Worm (Caenorhabditis elegans) whole organism, young adult: ENCODE data around the gene F11E6.11.

Source experiments
- C17E4.6 ChIP-seq: fragments of 200-800 bp; sonication (Bioruptor generic); IDR thresholded peaks from 2 replicates; pipeline ENCODE4 v1.3.6; 2022; ENCODE audit warnings: missing genetic modification reagents, missing genetic modification characterization, missing compliant biosample characterization
- D2030.7 ChIP-seq: fragments of 200-800 bp; sonication (Bioruptor generic); IDR thresholded peaks from 2 replicates; pipeline ENCODE4 v1.3.6; 2022; ENCODE audit warnings: missing genetic modification reagents, missing genetic modification characterization, missing compliant biosample characterization
- F10E7.11 ChIP-seq: sonication (generic microtip); optimal IDR thresholded peaks from 2 replicates; lab custom pipeline; 2017; ENCODE audit warnings: mild to moderate bottlenecking, missing genetic modification characterization, moderate library complexity, missing compliant biosample characterization
- F33H1.4 ChIP-seq: fragments of 200-800 bp; sonication (Bioruptor generic); IDR thresholded peaks from 2 replicates; pipeline ENCODE4 v1.3.6; 2022; ENCODE audit warnings: missing genetic modification reagents, missing genetic modification characterization, missing compliant biosample characterization
- F55B11.4 ChIP-seq: sonication (generic microtip); optimal IDR thresholded peaks from 2 replicates; lab custom pipeline; 2016; ENCODE audit warnings: missing compliant biosample characterization, missing genetic modification characterization, borderline replicate concordance; ENCODE audit not compliant: insufficient read depth
- K12H6.12 ChIP-seq: fragments of 200-800 bp; sonication (Bioruptor generic); optimal IDR thresholded peaks from 2 replicates; lab custom pipeline; 2018; ENCODE audit warnings: mild to moderate bottlenecking, missing genetic modification characterization, missing compliant biosample characterization
- Y56A3A.18 ChIP-seq: fragments of 200-800 bp; sonication (Bioruptor generic); IDR thresholded peaks from 2 replicates; pipeline ENCODE4 v1.3.6; 2022; ENCODE audit warnings: missing genetic modification reagents, missing genetic modification characterization, missing compliant biosample characterization
- Y79H2A.3 ChIP-seq: fragments of 200-800 bp; sonication (Bioruptor generic); conservative IDR thresholded peaks from 2 replicates; pipeline ENCODE4 v1.3.6; 2022; ENCODE audit warnings: missing genetic modification reagents, missing genetic modification characterization, missing compliant biosample characterization
- akir-1 ChIP-seq: fragments of 200-800 bp; sonication (Bioruptor generic); optimal IDR thresholded peaks from 2 replicates; lab custom pipeline; 2018; ENCODE audit warnings: mild to moderate bottlenecking, missing genetic modification characterization, moderate library complexity, missing compliant biosample characterization
- ama-1 ChIP-seq, 3 experiments: fragments of 150-350 bp in 1 of 3; sonication (generic microtip) in 2 of 3; optimal IDR thresholded peaks; 2 replicates each; lab custom pipeline; 2014 to 2018; ENCODE audit warnings: missing biosample characterization in 2 of 3, missing genetic modification characterization in 2 of 3, missing genetic modification reagents in 2 of 3
- attf-5 ChIP-seq: fragments of 200-800 bp; sonication (Bioruptor generic); optimal IDR thresholded peaks from 2 replicates; lab custom pipeline; 2018; ENCODE audit warnings: mild to moderate bottlenecking, missing genetic modification characterization, missing compliant biosample characterization
- bed-2 ChIP-seq: fragments of 200-800 bp; sonication (Bioruptor generic); IDR thresholded peaks from 2 replicates; pipeline ENCODE4 v1.3.6; 2022; ENCODE audit warnings: missing genetic modification reagents, missing genetic modification characterization, missing compliant biosample characterization
- ccch-3 ChIP-seq: fragments of 200-800 bp; sonication (Bioruptor generic); optimal IDR thresholded peaks from 2 replicates; lab custom pipeline; 2018; ENCODE audit warnings: mild to moderate bottlenecking, missing genetic modification characterization, missing compliant biosample characterization
- cebp-1 ChIP-seq, 2 experiments: fragments of 200-800 bp in 1 of 2; sonication (Bioruptor generic) in 1 of 2; sonication (generic microtip) in 1 of 2; IDR thresholded peaks in 1 of 2; optimal IDR thresholded peaks in 1 of 2; 2 replicates each; pipeline versions ENCODE4 v1.3.6 to Lab custom; 2017 to 2022; ENCODE audit warnings: missing compliant biosample characterization in 2 of 2, missing genetic modification characterization in 2 of 2, mild to moderate bottlenecking in 1 of 2, missing genetic modification reagents in 1 of 2, moderate library complexity in 1 of 2
- ceh-40 ChIP-seq: fragments of 200-800 bp; sonication (Bioruptor generic); IDR thresholded peaks from 2 replicates; pipeline ENCODE4 v1.3.6; 2022; ENCODE audit warnings: missing genetic modification characterization, missing compliant biosample characterization
- dpl-1 ChIP-seq: fragments of 150-350 bp; optimal IDR thresholded peaks from 2 replicates; lab custom pipeline; 2014; ENCODE audit warnings: missing biosample characterization, missing genetic modification reagents, missing genetic modification characterization
- egl-44 ChIP-seq: fragments of 200-800 bp; sonication (Bioruptor generic); IDR thresholded peaks from 2 replicates; pipeline ENCODE4 v1.3.6; 2022; ENCODE audit warnings: missing genetic modification reagents, missing genetic modification characterization, missing compliant biosample characterization
- egrh-3 ChIP-seq: fragments of 200-800 bp; sonication (Bioruptor generic); IDR thresholded peaks from 2 replicates; pipeline ENCODE4 v1.3.6; 2022; ENCODE audit warnings: missing genetic modification reagents, missing genetic modification characterization, missing compliant biosample characterization
- gei-17 ChIP-seq: fragments of 200-800 bp; sonication (Bioruptor generic); optimal IDR thresholded peaks from 2 replicates; lab custom pipeline; 2018; ENCODE audit warnings: mild to moderate bottlenecking, missing genetic modification characterization, missing compliant biosample characterization
- hlh-12 ChIP-seq: sonication (generic microtip); optimal IDR thresholded peaks from 2 replicates; lab custom pipeline; 2016; ENCODE audit warnings: missing genetic modification characterization, missing compliant biosample characterization
- lin-35 ChIP-seq, 3 experiments: fragments of 150-350 bp in 2 of 3; sonication (generic microtip) in 1 of 3; optimal IDR thresholded peaks; 2 replicates each; lab custom pipeline; 2014 to 2018; ENCODE audit warnings: missing biosample characterization in 3 of 3, missing genetic modification characterization in 3 of 3, missing genetic modification reagents in 3 of 3
- lin-40 ChIP-seq: sonication (generic microtip); optimal IDR thresholded peaks from 2 replicates; lab custom pipeline; 2016; ENCODE audit warnings: missing genetic modification characterization, mild to moderate bottlenecking, missing compliant biosample characterization, missing genotype, missing genetic modification reagents
- madf-3 ChIP-seq: fragments of 200-800 bp; sonication (Bioruptor generic); IDR thresholded peaks from 2 replicates; pipeline ENCODE4 v1.3.6; 2022; ENCODE audit warnings: missing genetic modification reagents, missing genetic modification characterization, missing compliant biosample characterization
- madf-8 ChIP-seq: fragments of 200-800 bp; sonication (Bioruptor generic); conservative IDR thresholded peaks from 2 replicates; pipeline ENCODE4 v1.3.6; 2022; ENCODE audit warnings: missing genetic modification reagents, missing genetic modification characterization, missing compliant biosample characterization
- nfya-1 ChIP-seq: sonication (generic microtip); optimal IDR thresholded peaks from 2 replicates; lab custom pipeline; 2017; ENCODE audit warnings: antibody characterized with exemption, missing compliant biosample characterization, missing genetic modification characterization, borderline replicate concordance; ENCODE audit not compliant: insufficient read depth
- nhr-80 ChIP-seq: sonication (generic microtip); optimal IDR thresholded peaks from 2 replicates; lab custom pipeline; 2016; ENCODE audit warnings: missing genetic modification characterization, missing compliant biosample characterization
- repo-1 ChIP-seq: sonication (generic microtip); optimal IDR thresholded peaks from 2 replicates; lab custom pipeline; 2017; ENCODE audit warnings: mild to moderate bottlenecking, missing genetic modification characterization, missing compliant biosample characterization
- snpc-1.1 ChIP-seq: sonication (generic microtip); optimal IDR thresholded peaks from 2 replicates; lab custom pipeline; 2017; ENCODE audit warnings: missing genetic modification characterization, mild to moderate bottlenecking, missing compliant biosample characterization, antibody characterized with exemption, moderate library complexity, missing genotype, missing genetic modification reagents; ENCODE audit not compliant: insufficient read depth
- snpc-1.3 ChIP-seq: sonication (generic microtip); optimal IDR thresholded peaks from 2 replicates; lab custom pipeline; 2017; ENCODE audit warnings: missing genetic modification characterization, mild to moderate bottlenecking, missing compliant biosample characterization, antibody characterized with exemption, moderate library complexity, missing genotype, missing genetic modification reagents; ENCODE audit not compliant: insufficient read depth
- ztf-18 ChIP-seq: sonication (generic microtip); optimal IDR thresholded peaks from 2 replicates; lab custom pipeline; 2016; ENCODE audit warnings: missing genotype, mild to moderate bottlenecking, missing genetic modification characterization, missing compliant biosample characterization
- ztf-3 ChIP-seq: fragments of 200-800 bp; sonication (Bioruptor generic); optimal IDR thresholded peaks from 2 replicates; lab custom pipeline; 2018; ENCODE audit warnings: mild to moderate bottlenecking, missing genetic modification characterization, missing compliant biosample characterization

Gene F11E6.11

DNA sequence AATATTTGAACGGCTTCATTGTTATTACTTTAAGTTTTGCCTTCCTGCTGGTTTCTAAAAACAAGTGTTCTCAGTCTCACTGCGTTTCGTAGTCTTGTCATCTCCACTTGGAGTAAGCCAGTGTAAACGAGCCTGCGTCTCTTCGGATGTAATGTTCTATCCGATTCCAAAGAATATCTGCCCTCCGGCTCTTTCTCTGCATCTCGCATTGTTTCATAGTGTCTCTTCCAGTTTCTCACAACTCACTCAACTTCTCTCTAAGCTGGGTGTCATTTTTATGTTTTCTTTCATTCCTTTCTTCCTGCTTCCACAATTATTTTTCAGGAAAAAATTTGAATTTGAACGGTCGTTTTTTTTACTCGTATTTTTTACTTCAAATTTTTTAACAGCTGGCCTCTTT lies 15.7 kb upstream of the F11E6.11 start:
- TF ChIP-seq attf-5 (GFP tag; lab: Kevin White, UChicago): no peak
- TF ChIP-seq F55B11.4 (tag; lab: Kevin White, UChicago): no peak
- TF ChIP-seq Y79H2A.3 (GFP tag; lab: Robert Waterston, UW): no peak
- TF ChIP-seq lin-40 (tag; lab: Kevin White, UChicago): no peak
- no peak for TF ChIP-seq snpc-1.1 (tag; lab: Kevin White, UChicago)
- no peak for TF ChIP-seq egl-44 (GFP tag; lab: Robert Waterston, UW)
- TF ChIP-seq ztf-18 (tag; lab: Kevin White, UChicago): no peak
- no peak for TF ChIP-seq snpc-1.3 (tag; lab: Kevin White, UChicago)
- TF ChIP-seq egrh-3 (GFP tag; lab: Robert Waterston, UW): no peak
- TF ChIP-seq akir-1: no peak
- TF ChIP-seq cebp-1 (GFP tag; IDR thresholded peaks at IDR 0.05; lab: Robert Waterston, UW): no peak
- no peak for TF ChIP-seq cebp-1 (tag; optimal IDR thresholded peaks at IDR 0.05; lab: Kevin White, UChicago)
- TF ChIP-seq K12H6.12 (tag; lab: Kevin White, UChicago): no peak
- TF ChIP-seq nfya-1 (tag; lab: Kevin White, UChicago): no peak

DNA sequence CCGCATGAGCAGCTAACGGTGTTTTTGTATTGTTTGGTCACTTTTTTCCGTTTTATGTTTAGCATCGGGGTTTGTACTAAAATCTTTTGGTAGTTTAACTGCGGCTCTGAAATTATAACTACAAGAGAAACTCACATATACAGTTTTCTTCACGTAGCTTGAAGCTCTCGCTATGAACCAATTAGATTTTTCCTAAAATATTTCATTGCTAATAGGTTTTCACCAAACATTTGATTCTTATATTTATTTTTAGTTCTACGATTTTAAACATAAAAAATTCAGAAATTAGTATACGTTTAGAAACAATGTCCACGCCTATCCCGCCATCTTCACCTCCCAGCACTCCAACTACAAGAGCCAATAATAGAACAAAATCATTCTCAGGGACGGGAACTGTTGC lies 15.2 kb upstream of the F11E6.11 start, which contains the start of gene C06A12.3:
TSS of gene C06A12.3 (plus strand) at position 301 of the 400 bp plus-strand sequence.
- TF ChIP-seq D2030.7 (no peak), Y56A3A.18 (no peak), ama-1 (optimal IDR thresholded peaks at IDR 0.05; lab: Kevin White, UChicago) (no peak), ama-1 (GFP tag; optimal IDR thresholded peaks at IDR 0.05; lab: Kevin White, UChicago) (no peak), bed-2 (no peak), madf-3 (GFP tag; lab: Robert Waterston, UW) (no peak), F10E7.11 (tag; lab: Kevin White, UChicago) (no peak), ceh-40 (no peak), repo-1 (tag; lab: Kevin White, UChicago) (no peak), F33H1.4 (GFP tag; lab: Robert Waterston, UW) (no peak), ccch-3 (GFP tag; lab: Kevin White, UChicago) (no peak), lin-35 (GFP tag; optimal IDR thresholded peaks at IDR 0.05; lab: Kevin White, UChicago) (no peak), hlh-12 (tag; lab: Kevin White, UChicago) (no peak)

DNA sequence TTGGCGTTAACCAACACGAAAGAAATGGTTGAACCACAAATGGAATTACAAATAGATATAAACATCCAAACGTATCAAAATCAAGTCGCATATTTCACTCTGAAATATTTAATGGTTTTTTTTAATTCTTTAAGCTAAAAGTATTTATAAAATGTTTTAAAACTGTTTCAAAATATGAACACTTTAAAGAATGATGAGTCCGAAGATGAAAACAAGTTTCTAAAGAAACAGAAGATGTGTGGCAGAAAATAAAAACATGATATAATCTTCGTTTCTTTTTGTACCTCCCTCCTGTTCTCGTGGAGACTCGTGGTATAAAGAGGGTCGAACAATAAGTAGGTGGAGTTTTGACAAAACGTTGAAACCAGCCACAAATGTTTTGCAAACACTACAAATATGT lies 11.3 kb upstream of the F11E6.11 start, which contains the start of gene lact-6:
TSS of gene lact-6 (minus strand) at position 101 of the 400 bp plus-strand sequence.
- TF ChIP-seq gei-17 (GFP tag; lab: Kevin White, UChicago) (no peak), ztf-3 (no peak), dpl-1 (GFP tag; lab: Kevin White, UChicago) (no peak), lin-40 (tag; lab: Kevin White, UChicago) (no peak)

DNA sequence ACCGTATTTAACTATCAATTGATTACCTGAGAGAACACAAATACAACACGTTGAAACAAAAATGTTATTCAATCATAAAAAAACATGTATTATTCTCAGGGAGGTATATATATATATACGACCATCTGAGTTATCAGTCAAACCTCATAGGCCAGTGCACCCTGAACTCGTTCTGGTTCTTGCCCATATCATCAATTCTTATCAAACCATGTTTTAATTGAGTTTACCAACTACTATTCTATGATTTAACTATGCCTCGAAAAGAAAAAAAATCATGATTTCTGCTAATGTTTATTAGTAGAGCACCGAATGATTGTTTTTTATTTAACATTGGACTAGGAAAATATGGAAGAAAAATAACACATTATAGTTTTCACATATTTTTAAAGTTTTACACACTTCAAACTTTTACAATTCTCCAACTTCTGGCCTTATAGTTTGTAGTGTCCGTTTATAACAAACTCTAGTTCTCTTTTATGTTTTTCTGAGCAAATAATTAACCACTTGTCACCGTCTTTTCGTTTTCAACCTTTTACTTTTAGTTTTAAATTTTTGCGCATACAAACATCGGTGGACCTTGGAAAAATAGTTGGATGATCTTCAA lies 10.3 kb upstream of the F11E6.11 start:
- TF ChIP-seq madf-8 (GFP tag; lab: Robert Waterston, UW): no peak
- peak; percentile 56 for TF ChIP-seq nhr-80

DNA sequence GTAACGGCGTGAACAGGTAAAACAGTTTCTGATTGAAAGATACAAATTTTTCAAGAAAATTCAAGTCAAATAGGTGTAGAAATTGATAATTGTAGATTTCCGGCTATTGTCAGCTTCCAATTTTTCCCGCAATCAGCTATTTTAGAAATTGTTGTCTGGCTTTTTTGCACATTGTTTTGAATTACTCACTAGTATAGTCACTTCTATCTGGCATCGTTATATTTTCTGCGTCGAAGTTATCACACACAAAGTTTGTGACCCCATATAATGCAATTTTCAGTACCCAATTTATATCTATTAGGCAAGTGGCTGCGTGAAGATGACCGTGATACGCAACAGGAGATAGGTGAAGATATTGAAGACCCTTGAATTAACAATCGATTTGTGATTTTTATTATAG lies 7.4 kb upstream of the F11E6.11 start:
- no peak for TF ChIP-seq cebp-1 (GFP tag; IDR thresholded peaks at IDR 0.05; lab: Robert Waterston, UW)
- no peak for TF ChIP-seq cebp-1 (tag; optimal IDR thresholded peaks at IDR 0.05; lab: Kevin White, UChicago)
- no peak for TF ChIP-seq C17E4.6 (GFP tag; lab: Robert Waterston, UW)
